Fruit fly (Drosophila melanogaster) whole organism, wandering third instar larva: ENCODE measurements around the gene Rassf.

Source experiments
- Abd-B ChIP-seq: fragments of >200 bp; optimal IDR thresholded peaks from 2 replicates; lab custom pipeline; 2017; ENCODE audit warnings: missing biosample characterization, missing genetic modification characterization
- CG32264 ChIP-seq: fragments of 200-800 bp; sonication (Bioruptor generic); optimal IDR thresholded peaks from 2 replicates; lab custom pipeline; 2016; ENCODE audit warnings: missing biosample characterization, missing genetic modification characterization
- CrebA ChIP-seq: fragments of 200-800 bp; sonication (Bioruptor generic); optimal IDR thresholded peaks from 2 replicates; lab custom pipeline; 2016; ENCODE audit warnings: missing biosample characterization, mild to moderate bottlenecking, missing genetic modification characterization, borderline replicate concordance
- Dfd ChIP-seq: fragments of >200 bp; optimal IDR thresholded peaks from 2 replicates; lab custom pipeline; 2017; ENCODE audit warnings: missing biosample characterization, missing genetic modification characterization
- Dif ChIP-seq: fragments of 200-275, 200-300 bp; sonication (Bioruptor generic); optimal IDR thresholded peaks from 2 replicates; lab custom pipeline; 2018; ENCODE audit warnings: missing biosample characterization, missing genetic modification characterization; ENCODE audit not compliant: partially characterized antibody
- GATAd ChIP-seq: sonication (Bioruptor generic); optimal IDR thresholded peaks from 2 replicates; lab custom pipeline; 2016; ENCODE audit warnings: missing biosample characterization, missing genetic modification characterization
- HLH106 ChIP-seq: fragments of 200-800 bp; optimal IDR thresholded peaks from 3 replicates; lab custom pipeline; 2019; ENCODE audit warnings: missing biosample characterization, mild to moderate bottlenecking, missing genetic modification characterization, moderate library complexity
- Hnf4 ChIP-seq: fragments of 200-800 bp; sonication (Bioruptor generic); optimal IDR thresholded peaks from 2 replicates; lab custom pipeline; 2016; ENCODE audit warnings: missing biosample characterization, mild to moderate bottlenecking, missing genetic modification characterization
- Hr78 ChIP-seq: fragments of >200 bp; optimal IDR thresholded peaks from 2 replicates; lab custom pipeline; 2017; ENCODE audit warnings: missing biosample characterization, missing genetic modification characterization
- Hr83 ChIP-seq: fragments of 200-300 bp; sonication (Bioruptor generic); optimal IDR thresholded peaks from 2 replicates; lab custom pipeline; 2016; ENCODE audit warnings: missing biosample characterization, mild to moderate bottlenecking, missing genetic modification characterization, moderate library complexity; ENCODE audit not compliant: poor library complexity, severe bottlenecking
- Jra ChIP-seq: sonication (Bioruptor generic); optimal IDR thresholded peaks from 2 replicates; lab custom pipeline; 2016; ENCODE audit warnings: missing biosample characterization, missing genetic modification characterization
- Mio ChIP-seq: sonication (Bioruptor generic); optimal IDR thresholded peaks from 2 replicates; lab custom pipeline; 2016; ENCODE audit warnings: missing biosample characterization, missing genetic modification characterization
- Myc ChIP-seq: fragments of >200 bp; optimal IDR thresholded peaks from 2 replicates; lab custom pipeline; 2017
- N ChIP-seq: fragments of >200 bp; optimal IDR thresholded peaks from 2 replicates; lab custom pipeline; 2018; ENCODE audit warnings: missing biosample characterization, missing external identifiers, missing genetic modification characterization
- OdsH ChIP-seq: fragments of 200-800 bp; sonication (Bioruptor generic); optimal IDR thresholded peaks from 2 replicates; lab custom pipeline; 2016; ENCODE audit warnings: missing biosample characterization, mild to moderate bottlenecking, missing genetic modification characterization
- Rel ChIP-seq, 2 experiments: fragments of 200-800 bp; sonication (Bioruptor generic) in 1 of 2; optimal IDR thresholded peaks; 2 replicates in 1 of 2; 3 replicates in 1 of 2; lab custom pipeline; 2016 to 2019; ENCODE audit warnings: mild to moderate bottlenecking in 2 of 2, missing biosample characterization in 2 of 2, missing genetic modification characterization in 2 of 2, moderate library complexity in 1 of 2
- Sp1 ChIP-seq: fragments of 200-800 bp; sonication (Bioruptor generic); optimal IDR thresholded peaks from 3 replicates; lab custom pipeline; 2019; ENCODE audit warnings: missing biosample characterization, mild to moderate bottlenecking, missing genetic modification characterization, moderate library complexity
- Vsx2 ChIP-seq: fragments of 200-300, 225-300 bp; sonication (Bioruptor generic); optimal IDR thresholded peaks from 2 replicates; lab custom pipeline; 2018; ENCODE audit warnings: missing biosample characterization, missing genetic modification characterization; ENCODE audit not compliant: partially characterized antibody
- brk ChIP-seq: fragments of 200-800 bp; sonication (Bioruptor generic); optimal IDR thresholded peaks from 2 replicates; lab custom pipeline; 2016; ENCODE audit warnings: missing biosample characterization, mild to moderate bottlenecking, missing genetic modification characterization
- dl ChIP-seq, 2 experiments: fragments of 175-275, 200-275 bp in 1 of 2; fragments of 200-275 bp in 1 of 2; sonication (Bioruptor generic); optimal IDR thresholded peaks; lab custom pipeline; 2018; ENCODE audit warnings: mild to moderate bottlenecking in 2 of 2, missing biosample characterization in 2 of 2, missing genetic modification characterization in 2 of 2, moderate library complexity in 2 of 2; ENCODE audit not compliant: partially characterized antibody in 2 of 2, insufficient read depth in 1 of 2
- dmrt93B ChIP-seq: fragments of 200-800 bp; sonication (Bioruptor generic); optimal IDR thresholded peaks from 2 replicates; lab custom pipeline; 2018; ENCODE audit warnings: missing biosample characterization, mild to moderate bottlenecking, missing genetic modification characterization
- dsf ChIP-seq: sonication (Bioruptor generic); optimal IDR thresholded peaks from 2 replicates; lab custom pipeline; 2016; ENCODE audit warnings: missing biosample characterization, missing genetic modification characterization, borderline replicate concordance
- ey ChIP-seq: fragments of 200-800 bp; sonication (Bioruptor generic); optimal IDR thresholded peaks from 2 replicates; lab custom pipeline; 2016; ENCODE audit warnings: missing biosample characterization, missing genetic modification characterization
- foxo ChIP-seq, 2 experiments: fragments of 200-800 bp; sonication (Bioruptor generic); optimal IDR thresholded peaks; 2 replicates in 1 of 2; 3 replicates in 1 of 2; lab custom pipeline; 2016 to 2017; ENCODE audit warnings: missing biosample characterization in 2 of 2, missing genetic modification characterization in 2 of 2
- fru ChIP-seq: fragments of 200-800 bp; sonication (Bioruptor generic); optimal IDR thresholded peaks from 3 replicates; lab custom pipeline; 2016; ENCODE audit warnings: missing biosample characterization, mild to moderate bottlenecking, missing genetic modification characterization
- jim ChIP-seq: fragments of 175-275, 200-325 bp; sonication (Bioruptor generic); optimal IDR thresholded peaks from 2 replicates; lab custom pipeline; 2016; ENCODE audit warnings: missing biosample characterization, mild to moderate bottlenecking, missing genetic modification characterization
- pan ChIP-seq: fragments of >200 bp; optimal IDR thresholded peaks from 2 replicates; lab custom pipeline; 2017
- psq ChIP-seq: fragments of 200-800 bp; sonication (Bioruptor generic); optimal IDR thresholded peaks from 3 replicates; lab custom pipeline; 2017; ENCODE audit warnings: missing biosample characterization, mild to moderate bottlenecking, missing genetic modification characterization, moderate library complexity
- rgr ChIP-seq: fragments of 200-800 bp; sonication (Bioruptor generic); optimal IDR thresholded peaks from 3 replicates; lab custom pipeline; 2016; ENCODE audit warnings: missing biosample characterization, mild to moderate bottlenecking, missing genetic modification characterization
- sage ChIP-seq: fragments of 200-800 bp; sonication (Bioruptor generic); optimal IDR thresholded peaks from 2 replicates; lab custom pipeline; 2016; ENCODE audit warnings: missing biosample characterization, mild to moderate bottlenecking, missing genetic modification characterization
- sv ChIP-seq: fragments of 200-800 bp; sonication (Bioruptor generic); optimal IDR thresholded peaks from 3 replicates; lab custom pipeline; 2016; ENCODE audit warnings: missing biosample characterization, missing genetic modification characterization
- tai ChIP-seq: sonication (Bioruptor generic); optimal IDR thresholded peaks from 2 replicates; lab custom pipeline; 2016; ENCODE audit warnings: missing biosample characterization, missing genetic modification characterization
- usp ChIP-seq: fragments of >200 bp; optimal IDR thresholded peaks from 2 replicates; lab custom pipeline; 2017; ENCODE audit warnings: missing biosample characterization, missing genetic modification characterization
- woc ChIP-seq: sonication (Bioruptor generic); optimal IDR thresholded peaks from 2 replicates; lab custom pipeline; 2016; ENCODE audit warnings: missing biosample characterization, mild to moderate bottlenecking, missing genetic modification characterization

Rassf gene

DNA sequence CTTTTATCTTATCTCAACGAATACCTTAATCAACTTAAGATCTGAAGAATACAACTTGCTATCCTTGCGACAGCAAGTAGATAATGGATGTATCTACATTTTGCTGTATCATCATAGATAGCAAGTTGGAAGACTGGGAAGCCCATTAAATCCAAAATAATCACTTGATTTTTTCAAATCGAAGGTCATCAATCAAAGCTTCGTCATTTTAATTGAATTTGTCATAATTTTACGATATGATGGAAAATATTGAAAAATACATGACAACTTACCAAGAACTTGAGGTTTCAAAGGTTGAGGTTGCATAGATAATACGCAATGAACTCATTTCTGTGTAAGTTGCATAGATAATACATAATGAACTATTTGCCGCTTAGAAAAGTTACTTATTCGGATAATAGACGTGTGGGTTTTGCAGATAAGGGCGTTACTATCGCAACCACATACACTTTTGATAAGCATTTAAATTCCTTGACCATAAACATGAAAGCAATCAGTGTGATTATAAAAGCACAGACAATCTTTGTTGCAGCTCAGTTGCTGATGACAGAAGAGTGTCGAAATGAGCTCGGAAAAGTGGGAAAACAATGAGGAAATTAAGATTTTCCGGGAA, 20.4 kb downstream of the Rassf start, which contains the start of gene CG6733:
Gene CG6733 (plus strand): TSS at position 532 of the 613 bp plus-strand sequence.
- TF ChIP-seq Abd-B, result no peak
- no peak for TF ChIP-seq Rel (GFP tag; optimal IDR thresholded peaks at IDR 0.05; lab: Kevin White, UChicago)
- peak; percentile 26 for TF ChIP-seq Rel (tag; optimal IDR thresholded peaks at IDR 0.05; lab: Kevin White, UChicago)

DNA sequence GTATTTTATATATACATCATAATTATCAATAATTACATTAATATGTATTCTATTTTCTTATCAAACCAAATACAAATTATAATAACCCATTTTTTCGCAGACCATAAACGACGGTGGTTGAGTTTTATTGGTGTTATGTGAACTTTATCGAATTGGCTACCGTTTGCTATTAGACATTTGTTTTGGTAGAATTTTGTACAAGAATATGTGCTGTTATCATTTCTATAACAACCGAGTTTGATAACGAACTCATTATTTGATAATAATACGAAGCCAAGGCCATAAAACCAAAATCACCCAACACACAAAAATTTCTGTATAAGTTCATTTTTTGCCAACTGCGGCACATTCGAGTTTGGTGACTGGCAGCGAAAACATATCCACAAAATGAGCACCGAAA, 22.4 kb downstream of the Rassf start, which contains the start of gene CG17109:
Gene CG17109 (plus strand): TSS at position 345 of the 400 bp plus-strand sequence.
- TF ChIP-seq foxo (GFP tag; optimal IDR thresholded peaks at IDR 0.05; lab: Kevin White, UChicago) (no peak), jim (GFP tag; lab: Kevin White, UChicago) (no peak), Hr78 (GFP tag; lab: Kevin White, UChicago) (no peak), Dfd (GFP tag; lab: Kevin White, UChicago) (no peak), dl (GFP tag; optimal IDR thresholded peaks at IDR 0.05; lab: Kevin White, UChicago; ENCODE audit: insufficient read depth in 1 of 2, partially characterized antibody in 2 of 2) (no peak), N (no peak), Hnf4 (GFP tag; lab: Kevin White, UChicago) (no peak), pan (lab: Kevin White, UChicago) (no peak), HLH106 (tag; lab: Kevin White, UChicago) (no peak), Dif (no peak), Sp1 (GFP tag; lab: Kevin White, UChicago) (no peak), CG32264 (no peak), psq (GFP tag; lab: Kevin White, UChicago) (no peak), usp (no peak), Myc (lab: Kevin White, UChicago) (no peak), Jra (GFP tag; lab: Kevin White, UChicago) (no peak), Mio (no peak), fru (no peak), Hr83 (GFP tag; lab: Kevin White, UChicago) (no peak), brk (GFP tag; lab: Kevin White, UChicago) (no peak)

DNA sequence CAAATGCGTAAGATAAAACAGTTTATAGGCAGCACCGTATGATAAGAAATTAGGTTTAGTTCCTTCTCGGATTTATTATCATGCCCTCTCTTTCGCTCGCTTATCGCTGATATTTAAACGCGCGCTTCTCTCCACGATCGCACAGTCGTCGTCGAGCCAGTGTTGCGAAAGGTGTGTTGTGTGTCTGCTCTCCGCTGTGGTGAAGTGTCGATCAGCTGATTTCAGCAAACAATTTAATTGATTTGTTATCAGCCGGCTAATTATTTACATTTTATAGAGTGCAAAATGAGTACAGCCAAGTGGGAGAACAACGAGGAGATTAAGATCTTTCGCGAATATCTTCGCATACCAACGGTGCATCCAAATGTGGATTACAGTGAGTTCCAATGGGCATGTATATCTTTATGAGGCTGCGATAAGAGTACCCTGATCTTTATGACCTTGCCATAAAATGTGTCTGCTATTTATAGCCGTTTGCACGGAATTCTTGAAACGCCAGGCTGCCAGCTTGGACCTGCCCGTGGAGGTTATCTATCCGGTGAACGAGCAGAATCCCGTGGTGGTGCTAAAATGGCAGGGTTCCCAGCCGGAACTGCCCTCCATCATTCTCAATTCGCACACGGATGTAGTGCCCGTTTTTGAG, 26.0 kb downstream of the Rassf start, which contains the start of the genes CG17110 and CG6726:
Gene CG17110 (plus strand): TSS at position 139 of the 643 bp plus-strand sequence.
Gene CG6726 (plus strand): TSS at position 139 of the 643 bp plus-strand sequence.
- TF ChIP-seq sv, result no peak
- no peak for TF ChIP-seq brk (GFP tag; lab: Kevin White, UChicago)
- no peak for TF ChIP-seq dsf (GFP tag; lab: Kevin White, UChicago)
- TF ChIP-seq Dfd (GFP tag; lab: Kevin White, UChicago), result no peak
- no peak for TF ChIP-seq woc
- no peak for TF ChIP-seq Mio
- no peak for TF ChIP-seq Hr78 (GFP tag; lab: Kevin White, UChicago)
- no peak for TF ChIP-seq fru
- peak; percentile 26 for TF ChIP-seq Myc (lab: Kevin White, UChicago)
- TF ChIP-seq Hnf4 (GFP tag; lab: Kevin White, UChicago), result no peak
- TF ChIP-seq psq (GFP tag; lab: Kevin White, UChicago), result no peak
- TF ChIP-seq Vsx2 (GFP tag; lab: Kevin White, UChicago), result peak; percentile 84
- no peak for TF ChIP-seq sage
- no peak for TF ChIP-seq OdsH (GFP tag; lab: Kevin White, UChicago)
- no peak for TF ChIP-seq dmrt93B
- peak; percentile 8 for TF ChIP-seq Hr83 (GFP tag; lab: Kevin White, UChicago)
- no peak for TF ChIP-seq pan (lab: Kevin White, UChicago)
- TF ChIP-seq Dif, result no peak
- no peak for TF ChIP-seq GATAd (GFP tag; lab: Kevin White, UChicago)
- TF ChIP-seq tai (GFP tag; lab: Kevin White, UChicago), result no peak
- TF ChIP-seq rgr (GFP tag; lab: Kevin White, UChicago), result peak; percentile 26
- no peak for TF ChIP-seq jim (GFP tag; lab: Kevin White, UChicago)
- TF ChIP-seq ey (GFP tag; lab: Kevin White, UChicago), result no peak
- no peak for TF ChIP-seq CrebA (GFP tag; lab: Kevin White, UChicago)
- no peak for TF ChIP-seq HLH106 (tag; lab: Kevin White, UChicago)
- no peak for TF ChIP-seq foxo (GFP tag; optimal IDR thresholded peaks at IDR 0.05; lab: Kevin White, UChicago)
- TF ChIP-seq, all 38 proteins: peak for 4
